Worm (Caenorhabditis elegans) whole organism, L4/young adult: ENCODE measurements around the gene F58B4.7.

Experiments
- W03F9.2 ChIP-seq: fragments of 150-350 bp; optimal IDR thresholded peaks from 2 replicates; lab custom pipeline; 2014; ENCODE audit warnings: missing biosample characterization, missing genetic modification characterization
- dao-5 ChIP-seq: sonication (generic microtip); optimal IDR thresholded peaks from 2 replicates; lab custom pipeline; 2016; ENCODE audit warnings: missing genotype, missing genetic modification characterization, moderate library complexity, missing compliant biosample characterization
- him-1 ChIP-seq: sonication (generic microtip); optimal IDR thresholded peaks from 2 replicates; lab custom pipeline; 2016; ENCODE audit warnings: missing genotype, missing genetic modification reagents, missing genetic modification characterization, missing compliant biosample characterization

DNA sequence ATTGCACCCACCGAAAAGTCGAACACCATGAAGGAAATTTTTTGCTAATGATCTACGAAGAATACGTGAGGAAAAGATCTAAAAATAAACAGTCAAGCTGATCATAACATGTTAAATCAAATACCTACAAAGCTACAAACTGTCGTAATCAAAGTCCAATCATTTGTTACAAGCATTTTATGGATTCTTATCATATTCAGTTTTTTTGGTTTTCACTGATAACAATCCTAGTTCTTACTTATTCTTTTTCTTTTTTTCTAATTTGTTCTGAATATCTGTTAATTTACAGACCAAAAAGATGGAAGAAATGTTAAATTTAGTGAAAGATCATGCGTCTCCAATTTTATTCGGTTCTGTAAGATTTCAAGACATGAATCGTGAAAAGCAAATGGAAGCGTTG lies 31.7 kb upstream of the F58B4.7 start, which contains the start of gene F17C11.6:
- no peak for TF ChIP-seq him-1 (tag; lab: Kevin White, UChicago)
- TF ChIP-seq dao-5, result no peak
- TF ChIP-seq W03F9.2 (tag; lab: Kevin White, UChicago), result no peak
